Worm (Caenorhabditis elegans) whole organism, late embryonic: ENCODE data around the gene clec-142.

Source experiments
- C38D4.7 ChIP-seq: fragments of 200-800 bp; sonication (Bioruptor generic); optimal IDR thresholded peaks from 2 replicates; lab custom pipeline; 2018; ENCODE audit warnings: mild to moderate bottlenecking, missing genetic modification characterization, moderate library complexity, missing compliant biosample characterization
- K02D7.2 ChIP-seq: sonication (generic microtip); optimal IDR thresholded peaks from 2 replicates; lab custom pipeline; 2017; ENCODE audit warnings: mild to moderate bottlenecking, missing genetic modification characterization, missing compliant biosample characterization
- K09A11.1 ChIP-seq: sonication (generic microtip); optimal IDR thresholded peaks from 2 replicates; lab custom pipeline; 2017; ENCODE audit warnings: antibody characterized with exemption, mild to moderate bottlenecking, missing genetic modification characterization, missing compliant biosample characterization; ENCODE audit not compliant: insufficient read depth
- T23F11.4 ChIP-seq: fragments of 200-800 bp; sonication (Bioruptor generic); optimal IDR thresholded peaks from 2 replicates; lab custom pipeline; 2018; ENCODE audit warnings: mild to moderate bottlenecking, missing genetic modification characterization, missing compliant biosample characterization
- ama-1 ChIP-seq: fragments of 150-350 bp; optimal IDR thresholded peaks from 2 replicates; lab custom pipeline; 2014
- ceh-14 ChIP-seq: sonication (generic microtip); optimal IDR thresholded peaks from 2 replicates; lab custom pipeline; 2016; ENCODE audit warnings: missing genotype, missing genetic modification characterization, missing compliant biosample characterization
- ceh-18 ChIP-seq: sonication (generic microtip); optimal IDR thresholded peaks from 2 replicates; lab custom pipeline; 2016; ENCODE audit warnings: missing genetic modification characterization, missing compliant biosample characterization
- ceh-19 ChIP-seq: fragments of 200-800 bp; sonication (Bioruptor generic); optimal IDR thresholded peaks from 2 replicates; lab custom pipeline; 2018; ENCODE audit warnings: mild to moderate bottlenecking, missing genetic modification characterization, missing compliant biosample characterization
- ceh-22 ChIP-seq: sonication (generic microtip); optimal IDR thresholded peaks from 2 replicates; lab custom pipeline; 2017; ENCODE audit warnings: missing biosample characterization, missing genetic modification characterization
- ceh-24 ChIP-seq: sonication (generic microtip); optimal IDR thresholded peaks from 2 replicates; lab custom pipeline; 2016; ENCODE audit warnings: mild to moderate bottlenecking, missing genetic modification characterization, missing compliant biosample characterization
- ceh-31 ChIP-seq: sonication (generic microtip); optimal IDR thresholded peaks from 2 replicates; lab custom pipeline; 2016; ENCODE audit warnings: missing genetic modification characterization, missing compliant biosample characterization
- ceh-45 ChIP-seq: fragments of 200-800 bp; sonication (Bioruptor generic); IDR thresholded peaks from 2 replicates; pipeline ENCODE4 v1.3.6; 2022; ENCODE audit warnings: missing genetic modification reagents, missing genetic modification characterization, missing compliant biosample characterization
- ceh-48 ChIP-seq: sonication (generic microtip); optimal IDR thresholded peaks from 2 replicates; lab custom pipeline; 2016; ENCODE audit warnings: missing genetic modification characterization, inconsistent platforms, missing compliant biosample characterization
- ceh-6 ChIP-seq: fragments of 200-800 bp; sonication (Bioruptor generic); optimal IDR thresholded peaks from 2 replicates; lab custom pipeline; 2018; ENCODE audit warnings: mild to moderate bottlenecking, missing genetic modification characterization, missing compliant biosample characterization
- ceh-9 ChIP-seq: sonication (generic microtip); optimal IDR thresholded peaks from 2 replicates; lab custom pipeline; 2016; ENCODE audit warnings: mild to moderate bottlenecking, missing genetic modification characterization, inconsistent platforms, missing compliant biosample characterization
- elt-4 ChIP-seq: sonication (generic microtip); optimal IDR thresholded peaks from 2 replicates; lab custom pipeline; 2016; ENCODE audit warnings: missing genetic modification characterization, missing compliant biosample characterization
- ets-4 ChIP-seq: sonication (generic microtip); optimal IDR thresholded peaks from 2 replicates; lab custom pipeline; 2016; ENCODE audit warnings: missing genetic modification characterization, missing compliant biosample characterization
- fkh-6 ChIP-seq: sonication (generic microtip); optimal IDR thresholded peaks from 2 replicates; lab custom pipeline; 2016; ENCODE audit warnings: missing genetic modification characterization, missing compliant biosample characterization
- gmeb-2 ChIP-seq: sonication (generic microtip); optimal IDR thresholded peaks from 2 replicates; lab custom pipeline; 2016; ENCODE audit warnings: missing genetic modification characterization, inconsistent platforms, missing compliant biosample characterization
- hlh-13 ChIP-seq: fragments of 200-800 bp; sonication (Bioruptor generic); optimal IDR thresholded peaks from 2 replicates; lab custom pipeline; 2018; ENCODE audit warnings: mild to moderate bottlenecking, missing genetic modification characterization, missing compliant biosample characterization
- hlh-30 ChIP-seq: sonication (generic microtip); optimal IDR thresholded peaks from 2 replicates; lab custom pipeline; 2017; ENCODE audit warnings: antibody characterized with exemption, missing genetic modification characterization, missing compliant biosample characterization; ENCODE audit not compliant: insufficient read depth
- madf-2 ChIP-seq: sonication (generic microtip); optimal IDR thresholded peaks from 2 replicates; lab custom pipeline; 2017; ENCODE audit warnings: missing genetic modification characterization, missing compliant biosample characterization
- mec-3 ChIP-seq: sonication (generic microtip); optimal IDR thresholded peaks from 2 replicates; lab custom pipeline; 2016; ENCODE audit warnings: borderline replicate concordance, missing genetic modification characterization, missing compliant biosample characterization
- nhr-11 ChIP-seq: fragments of 150-350 bp; optimal IDR thresholded peaks from 2 replicates; lab custom pipeline; 2014; ENCODE audit warnings: missing biosample characterization, missing genetic modification characterization
- npax-4 ChIP-seq: sonication (generic microtip); optimal IDR thresholded peaks from 2 replicates; lab custom pipeline; 2016; ENCODE audit warnings: missing genetic modification characterization, missing compliant biosample characterization
- pag-3 ChIP-seq: sonication (generic microtip); optimal IDR thresholded peaks from 2 replicates; lab custom pipeline; 2016; ENCODE audit warnings: missing compliant biosample characterization, missing genetic modification characterization, borderline replicate concordance
- pat-9 ChIP-seq: fragments of 200-800 bp; sonication (Bioruptor generic); optimal IDR thresholded peaks from 2 replicates; lab custom pipeline; 2018; ENCODE audit warnings: mild to moderate bottlenecking, missing genetic modification characterization, moderate library complexity, missing compliant biosample characterization
- pax-1 ChIP-seq: fragments of 150-350 bp; optimal IDR thresholded peaks from 2 replicates; lab custom pipeline; 2014; ENCODE audit warnings: missing biosample characterization, missing genetic modification characterization
- pha-2 ChIP-seq: sonication (generic microtip); optimal IDR thresholded peaks from 2 replicates; lab custom pipeline; 2017; ENCODE audit warnings: mild to moderate bottlenecking, missing genetic modification characterization, missing compliant biosample characterization
- rnt-1 ChIP-seq: sonication (generic microtip); optimal IDR thresholded peaks from 2 replicates; lab custom pipeline; 2016; ENCODE audit warnings: missing genetic modification characterization, missing compliant biosample characterization
- tbx-2 ChIP-seq: sonication (generic microtip); optimal IDR thresholded peaks from 2 replicates; lab custom pipeline; 2016; ENCODE audit warnings: missing genetic modification characterization, missing compliant biosample characterization
- ttx-3 ChIP-seq: sonication (generic microtip); optimal IDR thresholded peaks from 2 replicates; lab custom pipeline; 2016; ENCODE audit warnings: missing genetic modification reagents, missing genetic modification characterization, missing compliant biosample characterization
- unc-3 ChIP-seq, 2 experiments: fragments of 200-800 bp in 1 of 2; sonication (Bioruptor generic) in 1 of 2; sonication (generic microtip) in 1 of 2; conservative IDR thresholded peaks in 1 of 2; optimal IDR thresholded peaks in 1 of 2; 2 replicates each; pipeline versions ENCODE4 v1.3.6 to Lab custom; 2016 to 2022; ENCODE audit warnings: missing compliant biosample characterization in 2 of 2, missing genetic modification characterization in 2 of 2, missing genetic modification reagents in 1 of 2
- unc-42 ChIP-seq: sonication (generic microtip); optimal IDR thresholded peaks from 2 replicates; lab custom pipeline; 2016; ENCODE audit warnings: missing genotype, missing genetic modification characterization, missing compliant biosample characterization
- unc-55 ChIP-seq: sonication (generic microtip); optimal IDR thresholded peaks from 2 replicates; lab custom pipeline; 2017; ENCODE audit warnings: missing biosample characterization, missing genetic modification reagents, missing genetic modification characterization

clec-142 gene

DNA sequence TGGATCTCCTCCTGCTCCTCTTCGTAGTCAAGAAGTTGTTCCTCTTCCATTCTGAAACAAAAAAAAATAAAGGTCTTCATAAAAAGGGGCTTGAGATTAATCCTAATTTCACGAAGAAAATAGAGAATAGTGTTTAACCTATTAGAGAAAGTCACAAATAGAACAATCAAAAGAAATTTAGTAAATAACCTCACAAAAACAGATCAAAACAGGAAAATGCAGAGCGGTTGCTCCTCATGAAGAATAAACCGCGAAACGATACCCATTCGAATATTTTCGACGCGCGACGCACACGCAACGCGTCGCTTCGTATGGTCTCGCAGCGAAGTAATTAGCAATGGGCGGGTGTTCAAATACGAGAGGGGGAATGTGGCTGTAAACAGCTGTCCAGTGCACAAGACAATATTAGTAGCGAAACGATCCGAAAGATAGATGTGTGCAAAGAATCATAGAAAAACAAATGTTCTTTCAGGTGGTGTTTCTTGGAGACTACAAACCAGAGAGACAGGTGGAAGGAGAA is 50.4 kb downstream of the clec-142 start, which contains the start of gene hel-1 (continued):
- TF ChIP-seq K09A11.1 (tag; lab: Kevin White, UChicago) (no peak), pat-9 (tag; lab: Kevin White, UChicago) (no peak), mec-3 (no peak), ceh-31 (tag; lab: Kevin White, UChicago) (peak; percentile 90), npax-4 (tag; lab: Kevin White, UChicago) (no peak), madf-2 (tag; lab: Kevin White, UChicago) (peak; percentile 30), unc-55 (no peak), gmeb-2 (tag; lab: Kevin White, UChicago) (no peak), ama-1 (lab: Kevin White, UChicago) (no peak), ceh-24 (tag; lab: Kevin White, UChicago) (no peak), K02D7.2 (tag; lab: Kevin White, UChicago) (no peak), elt-4 (no peak), pag-3 (tag; lab: Kevin White, UChicago) (no peak), ceh-6 (GFP tag; lab: Kevin White, UChicago) (peak; percentile 15), rnt-1 (tag; lab: Kevin White, UChicago) (peak; percentile 89), ttx-3 (no peak), hlh-13 (GFP tag; lab: Kevin White, UChicago) (no peak), tbx-2 (tag; lab: Kevin White, UChicago) (peak; percentile 75), ceh-48 (tag; lab: Kevin White, UChicago) (no peak), ceh-45 (GFP tag; lab: Robert Waterston, UW) (no peak), pax-1 (tag; lab: Kevin White, UChicago) (no peak), ets-4 (tag; lab: Kevin White, UChicago) (peak; percentile 29)

DNA sequence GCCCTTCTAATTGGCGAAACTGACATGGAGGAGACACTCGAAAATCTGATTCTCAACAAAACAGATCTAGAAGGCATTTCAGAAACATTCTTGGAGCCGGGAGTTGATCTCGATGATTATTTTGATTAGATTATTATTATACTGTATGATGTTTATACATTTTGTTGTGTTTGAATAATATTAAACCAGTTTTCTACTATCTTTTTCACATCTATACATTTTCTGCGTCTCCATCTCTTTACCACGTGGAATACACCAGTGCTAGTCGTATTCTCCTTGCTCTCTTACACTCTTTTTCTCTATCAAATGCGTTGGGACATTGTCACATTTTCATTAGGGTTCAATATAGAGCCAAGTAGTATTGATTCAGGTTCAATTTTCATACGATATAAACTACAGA is 51.0 kb downstream of the clec-142 start, which contains the start of gene C26D10.4:
C26D10.4 (plus strand) TSS at position 301 of the 400 bp plus-strand sequence.
- TF ChIP-seq ceh-9 (no peak), unc-3 (GFP tag; conservative IDR thresholded peaks at IDR 0.05; lab: Robert Waterston, UW) (no peak), unc-3 (tag; optimal IDR thresholded peaks at IDR 0.05; lab: Kevin White, UChicago) (no peak), pha-2 (tag; lab: Kevin White, UChicago) (no peak), fkh-6 (tag; lab: Kevin White, UChicago) (no peak), K02D7.2 (tag; lab: Kevin White, UChicago) (no peak), ceh-22 (tag; lab: Kevin White, UChicago) (no peak), ceh-24 (tag; lab: Kevin White, UChicago) (no peak), ama-1 (lab: Kevin White, UChicago) (no peak), ceh-19 (GFP tag; lab: Kevin White, UChicago) (no peak), ceh-45 (GFP tag; lab: Robert Waterston, UW) (no peak), T23F11.4 (GFP tag; lab: Kevin White, UChicago) (no peak), K09A11.1 (tag; lab: Kevin White, UChicago) (no peak), unc-42 (tag; lab: Kevin White, UChicago) (no peak), C38D4.7 (GFP tag; lab: Kevin White, UChicago) (no peak), ceh-6 (GFP tag; lab: Kevin White, UChicago) (no peak), ceh-14 (no peak), nhr-11 (tag; lab: Kevin White, UChicago) (no peak), ceh-18 (tag; lab: Kevin White, UChicago) (no peak), ets-4 (tag; lab: Kevin White, UChicago) (no peak), hlh-30 (tag; lab: Kevin White, UChicago) (no peak)
